Worm (Caenorhabditis elegans) whole organism, L4/young adult: ENCODE measurements around the gene F35B3.7.

ENCODE experiments used
- W03F9.2 ChIP-seq: fragments of 150-350 bp; optimal IDR thresholded peaks from 2 replicates; lab custom pipeline; 2014; ENCODE audit warnings: missing biosample characterization, missing genetic modification characterization
- dao-5 ChIP-seq: sonication (generic microtip); optimal IDR thresholded peaks from 2 replicates; lab custom pipeline; 2016; ENCODE audit warnings: missing genotype, missing genetic modification characterization, moderate library complexity, missing compliant biosample characterization

- TF ChIP-seq W03F9.2 (no peak), dao-5 (tag; lab: Kevin White, UChicago) (no peak)
Measured at ce11 chrX:17058340-17058739, 15.5 kb upstream of the F35B3.7 start.
